Worm (Caenorhabditis elegans): ENCODE measurements around the gene pqn-63.

DNA sequence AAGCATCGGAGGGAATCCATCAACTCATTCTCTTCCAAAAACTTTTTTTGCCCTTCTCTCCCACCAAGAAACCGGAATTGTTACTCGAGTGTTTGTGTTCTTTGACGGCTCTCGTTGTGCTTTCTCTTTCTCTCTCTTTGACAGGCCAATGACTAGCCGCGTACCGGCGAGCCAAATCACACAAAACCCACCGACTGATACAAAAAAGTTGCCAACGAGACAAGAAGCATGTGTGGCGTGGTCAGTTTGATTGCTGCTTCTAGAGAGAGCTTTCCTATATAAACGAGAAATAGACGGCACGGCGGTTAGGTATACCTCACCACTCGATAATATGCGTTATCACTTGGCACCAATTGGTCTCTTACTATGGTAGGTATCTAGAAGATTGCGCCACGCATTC is at the start of gene pqn-63:
- TF ChIP-seq elt-3 (tag; optimal IDR thresholded peaks at IDR 0.05) (no peak), snpc-4 (tag; optimal IDR thresholded peaks at IDR 0.05) (no peak), nhr-12 (tag; optimal IDR thresholded peaks at IDR 0.05) (no peak), hlh-1 (tag; optimal IDR thresholded peaks at IDR 0.05) (no peak), sptf-1 (tag; optimal IDR thresholded peaks at IDR 0.05) (no peak)

Data from whole organism, mixed stage, embryonic.